Worm (Caenorhabditis elegans): Measurements from ENCODE around the gene xtr-2.

xtr-2 gene

DNA sequence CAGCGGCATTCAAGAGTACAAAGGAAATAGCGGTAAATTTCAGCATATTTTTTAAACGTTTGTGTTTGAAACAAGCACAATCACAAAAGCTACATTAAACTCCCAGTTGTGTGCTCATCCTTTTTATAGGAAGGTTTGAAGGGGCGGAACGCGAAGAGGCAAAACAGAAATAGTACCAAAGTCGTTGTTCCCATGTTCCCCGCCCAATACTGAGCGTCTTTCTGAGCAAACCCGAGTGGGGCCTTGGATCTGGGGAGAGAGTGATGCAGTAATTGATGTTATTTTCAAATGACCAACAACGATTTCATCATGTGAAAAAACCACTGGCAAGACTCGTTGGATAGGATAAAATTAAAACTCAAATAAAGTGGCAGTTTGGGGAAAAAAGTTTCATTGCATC, 26.0 kb downstream of the xtr-2 start, which contains the start of gene zig-2:
zig-2 (minus strand) TSS at position 101 of the 400 bp plus-strand sequence.
- no peak for TF ChIP-seq F13C5.2 (tag; optimal IDR thresholded peaks at IDR 0.05)
- TF ChIP-seq ceh-13 (GFP tag; optimal IDR thresholded peaks at IDR 0.05): no peak

DNA sequence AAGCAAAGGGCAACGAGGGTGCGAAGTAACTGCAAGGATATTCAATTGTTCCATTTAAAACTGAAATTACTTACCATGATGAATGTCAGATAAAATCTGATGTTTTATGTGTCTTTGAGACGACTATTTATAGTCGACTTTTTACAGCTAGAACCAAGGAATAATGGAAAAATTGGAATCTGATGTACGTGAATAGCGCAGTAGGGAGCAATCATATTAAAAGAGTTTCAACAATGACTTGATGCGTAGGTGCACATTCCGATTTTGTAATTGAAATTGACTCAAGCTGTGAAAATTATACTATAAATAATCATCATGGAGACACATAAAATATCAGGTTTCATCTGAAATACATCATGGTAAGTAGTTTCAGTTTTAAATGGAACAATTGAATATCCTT, 27.9 kb downstream of the xtr-2 start, which contains the start of the genes nspc-9 and nspc-10:
nspc-9 (minus strand) TSS at position 101 of the 400 bp plus-strand sequence.
nspc-10 (plus strand) TSS at position 331 of the 400 bp plus-strand sequence.
- TF ChIP-seq aly-1 (tag; optimal IDR thresholded peaks at IDR 0.05) (no peak), F13C5.2 (tag; optimal IDR thresholded peaks at IDR 0.05) (no peak), flt-1 (GFP tag; IDR thresholded peaks at IDR 0.05) (no peak), sea-1 (GFP tag; conservative IDR thresholded peaks at IDR 0.05) (no peak), B0310.2 (tag; optimal IDR thresholded peaks at IDR 0.05) (no peak), hmg-4 (GFP tag; optimal IDR thresholded peaks at IDR 0.05) (no peak), tbx-11 (GFP tag; IDR thresholded peaks at IDR 0.05) (no peak), tra-4 (tag; optimal IDR thresholded peaks at IDR 0.05) (no peak)

DNA sequence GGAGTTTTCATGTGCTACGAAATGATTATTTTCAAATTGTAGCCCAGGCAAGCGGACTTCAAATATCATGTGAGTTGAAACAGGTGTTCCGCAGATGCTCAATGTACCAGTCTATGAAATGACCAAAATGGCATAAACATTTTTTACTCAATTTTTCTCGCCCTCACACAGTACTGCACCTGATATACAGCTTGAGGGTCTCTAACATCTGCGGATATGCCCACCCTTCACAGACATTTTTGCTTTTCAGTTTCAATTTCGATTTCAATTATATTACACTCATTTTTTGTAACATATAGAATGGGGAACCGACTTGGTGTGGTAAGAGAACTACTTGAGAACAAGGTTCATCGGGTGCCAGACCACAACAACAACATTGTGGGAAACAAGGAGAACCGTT, 31.4 kb downstream of the xtr-2 start, which contains the start of gene F42F12.11:
F42F12.11 (plus strand) TSS at position 301 of the 400 bp plus-strand sequence.
- TF ChIP-seq scrt-1 (GFP tag; IDR thresholded peaks at IDR 0.05) (no peak), aly-1 (tag; optimal IDR thresholded peaks at IDR 0.05) (no peak), tbx-37 (GFP tag; conservative IDR thresholded peaks at IDR 0.05) (no peak), hmbx-1 (tag; optimal IDR thresholded peaks at IDR 0.05) (no peak), flt-1 (GFP tag; IDR thresholded peaks at IDR 0.05) (no peak), ceh-13 (GFP tag; optimal IDR thresholded peaks at IDR 0.05) (no peak), ama-1 (optimal IDR thresholded peaks at IDR 0.05) (no peak), B0310.2 (tag; optimal IDR thresholded peaks at IDR 0.05) (no peak), pes-1 (GFP tag; IDR thresholded peaks at IDR 0.05) (no peak), ets-7 (tag; optimal IDR thresholded peaks at IDR 0.05) (no peak), F13C5.2 (tag; optimal IDR thresholded peaks at IDR 0.05) (no peak), sea-1 (GFP tag; conservative IDR thresholded peaks at IDR 0.05) (no peak), hmg-4 (GFP tag; optimal IDR thresholded peaks at IDR 0.05) (no peak), ceh-36 (tag; optimal IDR thresholded peaks at IDR 0.05) (no peak), tra-4 (tag; optimal IDR thresholded peaks at IDR 0.05) (no peak), hnd-1 (tag; optimal IDR thresholded peaks at IDR 0.05) (no peak), tbx-11 (GFP tag; IDR thresholded peaks at IDR 0.05) (no peak)

DNA sequence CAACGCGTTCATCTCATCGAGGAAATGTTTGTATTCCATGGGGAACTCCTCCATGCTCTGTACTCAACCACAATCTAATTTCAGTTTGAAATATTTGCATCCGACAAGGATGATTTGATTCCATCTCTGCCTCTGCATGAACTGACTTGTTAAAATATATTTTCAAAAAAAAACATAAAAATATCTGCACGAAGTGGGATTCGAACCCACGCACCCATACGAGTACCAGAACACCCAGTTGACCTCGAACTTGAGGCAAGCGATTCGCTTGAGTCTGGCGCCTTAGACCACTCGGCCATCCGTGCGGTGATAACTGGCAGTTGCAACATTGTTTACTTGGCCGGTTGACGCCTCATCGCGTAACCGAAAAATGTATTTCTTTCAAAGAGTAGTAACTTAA, 32.5 kb downstream of the xtr-2 start:
- TF ChIP-seq ceh-36 (tag; optimal IDR thresholded peaks at IDR 0.05) (peak; percentile 11), tbx-11 (GFP tag; IDR thresholded peaks at IDR 0.05) (peak; percentile 69), flt-1 (GFP tag; IDR thresholded peaks at IDR 0.05) (no peak)

ce11 chrX:12348329-12348728, 33.0 kb downstream of the xtr-2 start, which contains the start of gene F42F12.14:
TSS of gene F42F12.14 (plus strand) at chrX:12348629.
- no peak for TF ChIP-seq tbx-11 (GFP tag; IDR thresholded peaks at IDR 0.05)
- TF ChIP-seq hmbx-1 (tag; optimal IDR thresholded peaks at IDR 0.05): no peak
- no peak for TF ChIP-seq tbx-37 (GFP tag; conservative IDR thresholded peaks at IDR 0.05)
- TF ChIP-seq B0310.2 (tag; optimal IDR thresholded peaks at IDR 0.05): no peak
- no peak for TF ChIP-seq ets-7 (tag; optimal IDR thresholded peaks at IDR 0.05)
- TF ChIP-seq aly-1 (tag; optimal IDR thresholded peaks at IDR 0.05): no peak
- no peak for TF ChIP-seq tra-4 (tag; optimal IDR thresholded peaks at IDR 0.05)
- TF ChIP-seq ceh-13 (GFP tag; optimal IDR thresholded peaks at IDR 0.05): no peak
- no peak for TF ChIP-seq flt-1 (GFP tag; IDR thresholded peaks at IDR 0.05)
- TF ChIP-seq hnd-1 (tag; optimal IDR thresholded peaks at IDR 0.05): no peak
- TF ChIP-seq scrt-1 (GFP tag; IDR thresholded peaks at IDR 0.05): no peak
- no peak for TF ChIP-seq sea-1 (GFP tag; conservative IDR thresholded peaks at IDR 0.05)
- no peak for TF ChIP-seq ceh-36 (tag; optimal IDR thresholded peaks at IDR 0.05)
- no peak for TF ChIP-seq pes-1 (GFP tag; IDR thresholded peaks at IDR 0.05)
- TF ChIP-seq F13C5.2 (tag; optimal IDR thresholded peaks at IDR 0.05): no peak
- no peak for TF ChIP-seq hmg-4 (GFP tag; optimal IDR thresholded peaks at IDR 0.05)
- no peak for TF ChIP-seq ama-1 (optimal IDR thresholded peaks at IDR 0.05)

DNA sequence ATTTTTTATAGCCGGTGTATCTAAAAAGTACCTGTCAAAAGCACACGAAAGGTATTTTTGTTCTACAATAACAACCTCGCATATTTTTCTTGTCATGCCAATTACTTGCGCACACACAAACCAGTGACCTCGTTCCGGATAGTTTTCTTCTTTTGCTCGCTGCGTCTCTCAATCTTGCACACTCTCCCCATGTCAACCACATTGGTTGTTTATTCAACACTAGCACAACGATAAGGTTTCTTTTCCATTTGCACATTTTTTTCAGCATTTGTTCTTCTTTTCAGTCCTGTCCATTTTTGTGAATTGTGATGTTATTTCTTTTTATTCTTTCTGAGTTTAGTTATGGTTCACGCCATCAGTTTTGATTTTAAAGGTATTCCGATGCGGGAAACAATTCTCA, 34.8 kb downstream of the xtr-2 start, which contains the start of gene F42F12.3:
F42F12.3 (plus strand) TSS at position 372 of the 400 bp plus-strand sequence.
- TF ChIP-seq ets-7 (tag; optimal IDR thresholded peaks at IDR 0.05): no peak

- TF ChIP-seq F13C5.2 (tag; optimal IDR thresholded peaks at IDR 0.05) (no peak), scrt-1 (GFP tag; IDR thresholded peaks at IDR 0.05) (no peak), tbx-11 (GFP tag; IDR thresholded peaks at IDR 0.05) (no peak), tbx-37 (GFP tag; conservative IDR thresholded peaks at IDR 0.05) (no peak), ceh-13 (GFP tag; optimal IDR thresholded peaks at IDR 0.05) (no peak), hmg-4 (GFP tag; optimal IDR thresholded peaks at IDR 0.05) (no peak), flt-1 (GFP tag; IDR thresholded peaks at IDR 0.05) (no peak), ets-7 (tag; optimal IDR thresholded peaks at IDR 0.05) (no peak)
These were observed 37.5 kb downstream of the xtr-2 start, which contains the start of gene F42F12.4 for ce11 chrX:12352872-12353271. TSS of gene F42F12.4 (minus strand) at chrX:12352947.

DNA sequence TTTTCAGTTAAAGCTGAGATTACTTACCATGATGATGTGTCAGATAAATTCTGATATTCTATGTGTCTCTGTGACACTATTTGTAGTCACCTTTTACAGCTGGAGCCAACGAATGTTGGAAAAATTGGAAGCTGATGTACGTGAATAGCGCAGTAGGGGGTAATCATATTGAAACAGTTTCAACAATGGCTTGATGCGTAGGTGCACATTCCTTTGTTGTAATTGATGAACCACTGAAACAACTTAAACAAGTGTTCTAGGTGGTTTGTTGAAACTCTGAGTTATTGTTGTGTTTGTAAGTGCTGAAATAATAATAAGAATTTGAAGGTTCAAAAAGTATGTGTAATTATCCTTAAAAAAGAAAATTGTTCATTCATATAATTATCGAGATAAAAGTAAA, 41.2 kb downstream of the xtr-2 start, which contains the start of gene nspc-12:
nspc-12 (minus strand) TSS at position 101 of the 400 bp plus-strand sequence.
- TF ChIP-seq ama-1 (optimal IDR thresholded peaks at IDR 0.05) (no peak), aly-1 (tag; optimal IDR thresholded peaks at IDR 0.05) (no peak), ets-7 (tag; optimal IDR thresholded peaks at IDR 0.05) (no peak), scrt-1 (GFP tag; IDR thresholded peaks at IDR 0.05) (no peak), tbx-11 (GFP tag; IDR thresholded peaks at IDR 0.05) (no peak), tbx-37 (GFP tag; conservative IDR thresholded peaks at IDR 0.05) (no peak), ceh-13 (GFP tag; optimal IDR thresholded peaks at IDR 0.05) (no peak), pes-1 (GFP tag; IDR thresholded peaks at IDR 0.05) (no peak), tra-4 (tag; optimal IDR thresholded peaks at IDR 0.05) (no peak), F13C5.2 (tag; optimal IDR thresholded peaks at IDR 0.05) (no peak), hnd-1 (tag; optimal IDR thresholded peaks at IDR 0.05) (no peak), ceh-36 (tag; optimal IDR thresholded peaks at IDR 0.05) (no peak), sea-1 (GFP tag; conservative IDR thresholded peaks at IDR 0.05) (no peak), flt-1 (GFP tag; IDR thresholded peaks at IDR 0.05) (no peak), hmbx-1 (tag; optimal IDR thresholded peaks at IDR 0.05) (no peak), B0310.2 (tag; optimal IDR thresholded peaks at IDR 0.05) (no peak), hmg-4 (GFP tag; optimal IDR thresholded peaks at IDR 0.05) (no peak)

All from whole organism, early embryonic.